Worm (Caenorhabditis elegans) whole organism, young adult: ENCODE data around the gene ZK105.11.

Experiments
- B0019.2 ChIP-seq: fragments of 200-800 bp; sonication (Bioruptor generic); conservative IDR thresholded peaks from 2 replicates; pipeline ENCODE4 v1.3.6; 2022; ENCODE audit warnings: missing genetic modification reagents, missing genetic modification characterization, missing compliant biosample characterization
- B0336.3 ChIP-seq: fragments of 200-800 bp; sonication (Bioruptor generic); IDR thresholded peaks from 2 replicates; pipeline ENCODE4 v1.3.6; 2022; ENCODE audit warnings: missing genetic modification characterization, missing compliant biosample characterization
- D2030.7 ChIP-seq: fragments of 200-800 bp; sonication (Bioruptor generic); IDR thresholded peaks from 2 replicates; pipeline ENCODE4 v1.3.6; 2022; ENCODE audit warnings: missing genetic modification reagents, missing genetic modification characterization, missing compliant biosample characterization
- F22D6.2 ChIP-seq: sonication (generic microtip); optimal IDR thresholded peaks from 2 replicates; lab custom pipeline; 2016; ENCODE audit warnings: mild to moderate bottlenecking, missing genetic modification characterization, missing compliant biosample characterization
- F23B12.7 ChIP-seq: sonication (generic microtip); optimal IDR thresholded peaks from 2 replicates; lab custom pipeline; 2017; ENCODE audit warnings: missing genetic modification characterization, mild to moderate bottlenecking, missing compliant biosample characterization, antibody characterized with exemption, moderate library complexity; ENCODE audit not compliant: insufficient read depth
- F33H1.4 ChIP-seq: fragments of 200-800 bp; sonication (Bioruptor generic); IDR thresholded peaks from 2 replicates; pipeline ENCODE4 v1.3.6; 2022; ENCODE audit warnings: missing genetic modification reagents, missing genetic modification characterization, missing compliant biosample characterization
- F52B5.7 ChIP-seq: sonication (generic microtip); optimal IDR thresholded peaks from 2 replicates; lab custom pipeline; 2016; ENCODE audit warnings: mild to moderate bottlenecking, missing genetic modification characterization, missing compliant biosample characterization
- F57C9.4 ChIP-seq: sonication (generic microtip); optimal IDR thresholded peaks from 2 replicates; lab custom pipeline; 2017; ENCODE audit warnings: mild to moderate bottlenecking, missing genetic modification characterization, missing compliant biosample characterization
- Y67H2A.10 ChIP-seq: fragments of 200-800 bp; sonication (Bioruptor generic); conservative IDR thresholded peaks from 2 replicates; pipeline ENCODE4 v1.3.6; 2022; ENCODE audit warnings: missing genetic modification reagents, missing genetic modification characterization, missing compliant biosample characterization
- ZK185.1 ChIP-seq: sonication (generic microtip); optimal IDR thresholded peaks from 2 replicates; lab custom pipeline; 2016; ENCODE audit warnings: mild to moderate bottlenecking, missing genetic modification characterization, missing compliant biosample characterization; ENCODE audit not compliant: poor library complexity, severe bottlenecking
- ama-1 ChIP-seq, 3 experiments: fragments of 150-350 bp in 1 of 3; sonication (generic microtip) in 2 of 3; optimal IDR thresholded peaks; 2 replicates each; lab custom pipeline; 2014 to 2018; ENCODE audit warnings: missing biosample characterization in 2 of 3, missing genetic modification characterization in 2 of 3, missing genetic modification reagents in 2 of 3
- aptf-3 ChIP-seq: fragments of 200-800 bp; sonication (Bioruptor generic); IDR thresholded peaks from 2 replicates; pipeline ENCODE4 v1.3.6; 2022; ENCODE audit warnings: missing genetic modification characterization, missing compliant biosample characterization
- attf-5 ChIP-seq: fragments of 200-800 bp; sonication (Bioruptor generic); optimal IDR thresholded peaks from 2 replicates; lab custom pipeline; 2018; ENCODE audit warnings: mild to moderate bottlenecking, missing genetic modification characterization, missing compliant biosample characterization
- ceh-100 ChIP-seq: fragments of 200-800 bp; sonication (Bioruptor generic); IDR thresholded peaks from 2 replicates; pipeline ENCODE4 v1.3.6; 2022; ENCODE audit warnings: missing genetic modification reagents, missing genetic modification characterization, missing compliant biosample characterization
- ceh-27 ChIP-seq: fragments of 200-800 bp; sonication (Bioruptor generic); optimal IDR thresholded peaks from 2 replicates; lab custom pipeline; 2018; ENCODE audit warnings: mild to moderate bottlenecking, missing genetic modification characterization, moderate library complexity, missing compliant biosample characterization
- ceh-91 ChIP-seq: fragments of 200-800 bp; sonication (Bioruptor generic); IDR thresholded peaks from 2 replicates; pipeline ENCODE4 v1.3.6; 2022; ENCODE audit warnings: missing genetic modification reagents, missing genetic modification characterization, missing compliant biosample characterization
- chd-7 ChIP-seq: sonication (generic microtip); optimal IDR thresholded peaks from 2 replicates; lab custom pipeline; 2016; ENCODE audit warnings: mild to moderate bottlenecking, missing genetic modification characterization, moderate library complexity, missing compliant biosample characterization
- dox-1 ChIP-seq: fragments of 200-800 bp; sonication (Bioruptor generic); IDR thresholded peaks from 2 replicates; pipeline ENCODE4 v1.3.6; 2022; ENCODE audit warnings: missing genetic modification reagents, missing genetic modification characterization, missing compliant biosample characterization
- dpff-1 ChIP-seq: sonication (generic microtip); optimal IDR thresholded peaks from 2 replicates; lab custom pipeline; 2017; ENCODE audit warnings: mild to moderate bottlenecking, missing genetic modification characterization, missing compliant biosample characterization
- dpl-1 ChIP-seq: fragments of 150-350 bp; optimal IDR thresholded peaks from 2 replicates; lab custom pipeline; 2014; ENCODE audit warnings: missing biosample characterization, missing genetic modification reagents, missing genetic modification characterization
- efl-1 ChIP-seq: fragments of 150-350 bp; optimal IDR thresholded peaks from 2 replicates; lab custom pipeline; 2014; ENCODE audit warnings: missing biosample characterization, missing genetic modification reagents, missing genetic modification characterization
- egrh-3 ChIP-seq: fragments of 200-800 bp; sonication (Bioruptor generic); IDR thresholded peaks from 2 replicates; pipeline ENCODE4 v1.3.6; 2022; ENCODE audit warnings: missing genetic modification reagents, missing genetic modification characterization, missing compliant biosample characterization
- ekl-4 ChIP-seq: fragments of 200-800 bp; sonication (Bioruptor generic); IDR thresholded peaks from 2 replicates; pipeline ENCODE4 v1.3.6; 2022; ENCODE audit warnings: missing genetic modification reagents, missing genetic modification characterization, missing compliant biosample characterization
- fkh-3 ChIP-seq: sonication (generic microtip); optimal IDR thresholded peaks from 2 replicates; lab custom pipeline; 2016; ENCODE audit warnings: mild to moderate bottlenecking, missing genetic modification characterization, missing compliant biosample characterization
- him-1 ChIP-seq: sonication (generic microtip); optimal IDR thresholded peaks from 2 replicates; lab custom pipeline; 2016; ENCODE audit warnings: missing genotype, missing genetic modification reagents, missing genetic modification characterization, missing compliant biosample characterization
- hmg-1.2 ChIP-seq: fragments of 200-800 bp; sonication (Bioruptor generic); IDR thresholded peaks from 2 replicates; pipeline ENCODE4 v1.3.6; 2022; ENCODE audit warnings: missing genetic modification reagents, missing genetic modification characterization, missing compliant biosample characterization
- hmg-20 ChIP-seq: fragments of 200-800 bp; sonication (Bioruptor generic); IDR thresholded peaks from 2 replicates; pipeline ENCODE4 v1.3.6; 2022; ENCODE audit warnings: missing genetic modification reagents, missing genetic modification characterization, missing compliant biosample characterization
- hrde-1 ChIP-seq: sonication (generic microtip); optimal IDR thresholded peaks from 2 replicates; lab custom pipeline; 2016; ENCODE audit warnings: missing genetic modification characterization, mild to moderate bottlenecking, missing compliant biosample characterization, moderate library complexity, missing genotype, missing genetic modification reagents, borderline replicate concordance
- lin-35 ChIP-seq, 3 experiments: fragments of 150-350 bp in 2 of 3; sonication (generic microtip) in 1 of 3; optimal IDR thresholded peaks; 2 replicates each; lab custom pipeline; 2014 to 2018; ENCODE audit warnings: missing biosample characterization in 3 of 3, missing genetic modification characterization in 3 of 3, missing genetic modification reagents in 3 of 3
- lin-54 ChIP-seq: fragments of 200-800 bp; sonication (Bioruptor generic); optimal IDR thresholded peaks from 2 replicates; lab custom pipeline; 2018; ENCODE audit warnings: mild to moderate bottlenecking, missing genetic modification characterization, missing compliant biosample characterization
- madf-10 ChIP-seq: sonication (generic microtip); optimal IDR thresholded peaks from 2 replicates; lab custom pipeline; 2016; ENCODE audit warnings: mild to moderate bottlenecking, missing genetic modification characterization, missing compliant biosample characterization
- madf-3 ChIP-seq: fragments of 200-800 bp; sonication (Bioruptor generic); IDR thresholded peaks from 2 replicates; pipeline ENCODE4 v1.3.6; 2022; ENCODE audit warnings: missing genetic modification reagents, missing genetic modification characterization, missing compliant biosample characterization
- madf-8 ChIP-seq: fragments of 200-800 bp; sonication (Bioruptor generic); conservative IDR thresholded peaks from 2 replicates; pipeline ENCODE4 v1.3.6; 2022; ENCODE audit warnings: missing genetic modification reagents, missing genetic modification characterization, missing compliant biosample characterization
- nfya-1 ChIP-seq: sonication (generic microtip); optimal IDR thresholded peaks from 2 replicates; lab custom pipeline; 2017; ENCODE audit warnings: antibody characterized with exemption, missing compliant biosample characterization, missing genetic modification characterization, borderline replicate concordance; ENCODE audit not compliant: insufficient read depth
- nhr-120 ChIP-seq: fragments of 200-800 bp; sonication (Bioruptor generic); IDR thresholded peaks from 2 replicates; pipeline ENCODE4 v1.3.6; 2022; ENCODE audit warnings: missing genetic modification characterization, missing compliant biosample characterization
- nhr-80 ChIP-seq: sonication (generic microtip); optimal IDR thresholded peaks from 2 replicates; lab custom pipeline; 2016; ENCODE audit warnings: missing genetic modification characterization, missing compliant biosample characterization
- pha-4 ChIP-seq: fragments of 150-350 bp; sonication (generic microtip); optimal IDR thresholded peaks from 2 replicates; lab custom pipeline; 2014; ENCODE audit warnings: missing biosample characterization, missing genetic modification reagents, missing genetic modification characterization
- rcor-1 ChIP-seq: fragments of 200-800 bp; sonication (Bioruptor generic); IDR thresholded peaks from 2 replicates; pipeline ENCODE4 v1.3.6; 2022; ENCODE audit warnings: missing genetic modification reagents, missing genetic modification characterization, missing compliant biosample characterization
- rpc-1 ChIP-seq, 2 experiments: fragments of 150-350 bp in 1 of 2; sonication (generic microtip) in 1 of 2; optimal IDR thresholded peaks; 2 replicates each; lab custom pipeline; 2014 to 2018; ENCODE audit warnings: missing biosample characterization in 1 of 2, missing genetic modification characterization in 1 of 2, missing genetic modification reagents in 1 of 2, missing genotype in 1 of 2
- sea-2 ChIP-seq: fragments of 200-800 bp; sonication (Bioruptor generic); IDR thresholded peaks from 2 replicates; pipeline ENCODE4 v1.3.6; 2022; ENCODE audit warnings: missing genetic modification characterization, missing compliant biosample characterization
- snpc-1.1 ChIP-seq: sonication (generic microtip); optimal IDR thresholded peaks from 2 replicates; lab custom pipeline; 2017; ENCODE audit warnings: missing genetic modification characterization, mild to moderate bottlenecking, missing compliant biosample characterization, antibody characterized with exemption, moderate library complexity, missing genotype, missing genetic modification reagents; ENCODE audit not compliant: insufficient read depth
- somi-1 ChIP-seq: fragments of 200-800 bp; sonication (Bioruptor generic); optimal IDR thresholded peaks from 2 replicates; lab custom pipeline; 2018; ENCODE audit warnings: mild to moderate bottlenecking, missing genetic modification characterization, missing compliant biosample characterization
- unc-62 ChIP-seq: fragments of 150-350 bp; optimal IDR thresholded peaks from 2 replicates; lab custom pipeline; 2014; ENCODE audit warnings: missing biosample characterization, missing genetic modification reagents, missing genetic modification characterization
- xnd-1 ChIP-seq: sonication (generic microtip); optimal IDR thresholded peaks from 2 replicates; lab custom pipeline; 2016; ENCODE audit warnings: missing genotype, missing genetic modification reagents, missing genetic modification characterization, missing compliant biosample characterization
- ztf-22 ChIP-seq: fragments of 200-800 bp; sonication (Bioruptor generic); optimal IDR thresholded peaks from 2 replicates; lab custom pipeline; 2018; ENCODE audit warnings: mild to moderate bottlenecking, missing genetic modification characterization, moderate library complexity, missing compliant biosample characterization
- ztf-3 ChIP-seq: fragments of 200-800 bp; sonication (Bioruptor generic); optimal IDR thresholded peaks from 2 replicates; lab custom pipeline; 2018; ENCODE audit warnings: mild to moderate bottlenecking, missing genetic modification characterization, missing compliant biosample characterization
- ztf-6 ChIP-seq: fragments of 200-800 bp; sonication (Bioruptor generic); IDR thresholded peaks from 2 replicates; pipeline ENCODE4 v1.3.6; 2022; ENCODE audit warnings: missing genetic modification reagents, missing genetic modification characterization, missing compliant biosample characterization

The ZK105.11 gene

ce11 chrV:7734909-7735308 is 26.5 kb upstream of the ZK105.11 start, which contains the start of gene clic-1 (continued):
- no peak for TF ChIP-seq aptf-3 (GFP tag; lab: Robert Waterston, UW)
- TF ChIP-seq hrde-1 (tag; lab: Kevin White, UChicago), result no peak
- no peak for TF ChIP-seq dpff-1
- TF ChIP-seq F52B5.7, result no peak
- TF ChIP-seq him-1 (tag; lab: Kevin White, UChicago), result no peak
- TF ChIP-seq ceh-27 (GFP tag; lab: Kevin White, UChicago), result peak; percentile 24
- TF ChIP-seq ZK185.1 (tag; lab: Kevin White, UChicago), result no peak
- peak; percentile 91 for TF ChIP-seq lin-54
- TF ChIP-seq attf-5 (GFP tag; lab: Kevin White, UChicago), result peak; percentile 16
- no peak for TF ChIP-seq hmg-20
- TF ChIP-seq egrh-3 (GFP tag; lab: Robert Waterston, UW), result no peak
- no peak for TF ChIP-seq snpc-1.1 (tag; lab: Kevin White, UChicago)
- no peak for TF ChIP-seq madf-10 (tag; lab: Kevin White, UChicago)
- TF ChIP-seq F23B12.7, result peak; percentile 25
- no peak for TF ChIP-seq nfya-1 (tag; lab: Kevin White, UChicago)
- no peak for TF ChIP-seq chd-7 (tag; lab: Kevin White, UChicago)
- peak; percentile 98 for TF ChIP-seq madf-3 (GFP tag; lab: Robert Waterston, UW)
- no peak for TF ChIP-seq F57C9.4 (tag; lab: Kevin White, UChicago)
- TF ChIP-seq nhr-120, result no peak
- no peak for TF ChIP-seq ceh-91 (GFP tag; lab: Robert Waterston, UW)
- TF ChIP-seq sea-2 (GFP tag; lab: Robert Waterston, UW), result no peak
- peak; percentile 82 for TF ChIP-seq efl-1 (GFP tag; lab: Kevin White, UChicago)
- TF ChIP-seq ztf-3 (GFP tag; lab: Kevin White, UChicago), result no peak
- TF ChIP-seq F22D6.2 (tag; lab: Kevin White, UChicago), result no peak
- TF ChIP-seq pha-4 (tag; lab: Kevin White, UChicago), result no peak
- no peak for TF ChIP-seq ztf-6 (GFP tag; lab: Robert Waterston, UW)
- no peak for TF ChIP-seq rcor-1 (GFP tag; lab: Robert Waterston, UW)
- TF ChIP-seq F33H1.4 (GFP tag; lab: Robert Waterston, UW), result peak; percentile 14; the same call in 1 of the 2 replicates
- TF ChIP-seq dpl-1 (GFP tag; lab: Kevin White, UChicago), result peak; percentile 62
- TF ChIP-seq nhr-80 (tag; lab: Kevin White, UChicago), result no peak
- TF ChIP-seq unc-62 (GFP tag; lab: Kevin White, UChicago), result no peak
- no peak for TF ChIP-seq fkh-3 (tag; lab: Kevin White, UChicago)
- TF ChIP-seq lin-35 (GFP tag; optimal IDR thresholded peaks at IDR 0.05; lab: Kevin White, UChicago), result peak in 1 of 3 experiments; percentile 86
- TF ChIP-seq madf-8 (GFP tag; lab: Robert Waterston, UW), result no peak
- TF ChIP-seq rpc-1 (optimal IDR thresholded peaks at IDR 0.05; lab: Kevin White, UChicago), result no peak
- TF ChIP-seq rpc-1 (tag; optimal IDR thresholded peaks at IDR 0.05; lab: Kevin White, UChicago), result no peak
- peak; percentile 14; the same call in 1 of the 2 replicates for TF ChIP-seq hmg-1.2 (GFP tag; lab: Robert Waterston, UW)
- TF ChIP-seq xnd-1 (tag; lab: Kevin White, UChicago), result no peak
- no peak for TF ChIP-seq D2030.7 (GFP tag; lab: Robert Waterston, UW)

- TF ChIP-seq dox-1, result no peak
- TF ChIP-seq Y67H2A.10 (GFP tag; lab: Robert Waterston, UW), result no peak
- TF ChIP-seq aptf-3 (GFP tag; lab: Robert Waterston, UW), result 0 out of 2 replicates have a peak, but pooled peaks have one; percentile 15
- TF ChIP-seq B0336.3 (GFP tag; lab: Robert Waterston, UW), result peak; percentile 80
- TF ChIP-seq ZK185.1 (tag; lab: Kevin White, UChicago), result no peak
- TF ChIP-seq attf-5 (GFP tag; lab: Kevin White, UChicago), result no peak
- TF ChIP-seq ceh-100, result no peak
- peak; percentile 60; the same call in 1 of the 2 replicates for TF ChIP-seq ekl-4 (GFP tag; lab: Robert Waterston, UW)
- TF ChIP-seq ztf-22 (GFP tag; lab: Kevin White, UChicago), result no peak
- no peak for TF ChIP-seq somi-1 (GFP tag; lab: Kevin White, UChicago)
- TF ChIP-seq ama-1 (optimal IDR thresholded peaks at IDR 0.05; lab: Kevin White, UChicago), result no peak
- peak in 1 of 2 experiments; percentile 43 for TF ChIP-seq ama-1 (GFP tag; optimal IDR thresholded peaks at IDR 0.05; lab: Kevin White, UChicago)
- TF ChIP-seq B0019.2, result no peak
Observed at ce11 chrV:7733240-7733765, 24.9 kb upstream of the ZK105.11 start.
